Fruit fly (Drosophila melanogaster): ENCODE measurements around the gene CG42395.

Gene CG42395

DNA sequence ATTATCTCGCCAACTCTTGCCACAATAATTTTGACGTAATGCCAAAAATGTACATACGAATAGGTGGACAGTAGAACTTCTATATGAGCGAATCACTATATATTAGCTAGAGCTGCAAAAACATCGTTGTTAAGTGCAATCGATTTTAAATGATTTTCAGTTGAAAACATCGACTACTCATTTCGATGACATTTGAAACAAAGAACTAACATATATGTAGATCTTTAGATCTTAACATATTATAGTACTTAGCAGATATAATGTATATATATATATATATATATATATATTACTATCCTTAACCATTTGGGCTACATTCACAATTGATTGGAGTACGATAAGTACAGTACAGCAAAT, at the start of gene CG42395:
Gene CG42395, minus strand, starts transcription at position 101 of the 357 bp plus-strand sequence.
- TF ChIP-seq fru (GFP tag; optimal IDR thresholded peaks at IDR 0.05) = no peak
- TF ChIP-seq N (GFP tag; optimal IDR thresholded peaks at IDR 0.05) = no peak
- TF ChIP-seq GATAd (GFP tag; optimal IDR thresholded peaks at IDR 0.05) = no peak
- no peak for TF ChIP-seq Hr78 (GFP tag; optimal IDR thresholded peaks at IDR 0.05)
- TF ChIP-seq foxo (GFP tag; optimal IDR thresholded peaks at IDR 0.05) = no peak
- no peak for TF ChIP-seq Dfd (GFP tag; optimal IDR thresholded peaks at IDR 0.05)
- no peak for TF ChIP-seq dl (GFP tag; optimal IDR thresholded peaks at IDR 0.05; ENCODE audit: insufficient read depth in 1 of 2, partially characterized antibody in 2 of 2)
- no peak for TF ChIP-seq Mio (GFP tag; optimal IDR thresholded peaks at IDR 0.05)
- no peak for TF ChIP-seq usp (GFP tag; optimal IDR thresholded peaks at IDR 0.05)

DNA sequence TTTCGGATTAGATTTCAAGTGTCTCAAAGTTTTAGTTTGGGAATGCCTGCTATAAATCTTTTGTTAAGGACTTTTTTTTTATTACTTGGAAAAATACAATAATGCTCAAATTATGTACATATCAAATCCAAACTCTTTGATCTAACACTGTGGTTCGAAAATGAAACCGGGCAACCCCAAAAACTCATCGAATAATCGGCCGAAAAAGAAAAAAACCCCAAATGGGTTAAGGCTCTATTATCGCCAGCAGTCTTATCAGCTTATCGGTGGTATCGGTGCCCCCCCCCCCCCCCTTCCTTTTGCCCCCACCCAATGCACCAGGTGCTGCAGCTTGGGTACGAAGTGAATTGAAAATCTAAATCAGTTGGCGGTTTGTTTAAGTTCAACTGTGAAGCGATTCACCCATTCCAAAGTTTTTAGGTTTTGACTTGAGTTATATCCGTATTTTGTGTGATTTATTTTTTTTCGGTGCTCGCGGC, 41.6 kb upstream of the CG42395 start:
- TF ChIP-seq Vsx2 (GFP tag; optimal IDR thresholded peaks at IDR 0.05; ENCODE audit: partially characterized antibody) (no peak), Rel (GFP tag; optimal IDR thresholded peaks at IDR 0.05) (no peak), Rel (tag; optimal IDR thresholded peaks at IDR 0.05) (peak; percentile 97)

- no peak for TF ChIP-seq Dfd (GFP tag; optimal IDR thresholded peaks at IDR 0.05)
- TF ChIP-seq N (GFP tag; optimal IDR thresholded peaks at IDR 0.05) = no peak
- TF ChIP-seq lola (GFP tag; optimal IDR thresholded peaks at IDR 0.05) = no peak
- no peak for TF ChIP-seq h (GFP tag; optimal IDR thresholded peaks at IDR 0.05)
- no peak for TF ChIP-seq tai (GFP tag; optimal IDR thresholded peaks at IDR 0.05)
- no peak for TF ChIP-seq sv (GFP tag; optimal IDR thresholded peaks at IDR 0.05)
- TF ChIP-seq jim (GFP tag; optimal IDR thresholded peaks at IDR 0.05) = no peak
- no peak for TF ChIP-seq Rel (GFP tag; optimal IDR thresholded peaks at IDR 0.05)
- TF ChIP-seq Rel (tag; optimal IDR thresholded peaks at IDR 0.05) = no peak
- peak; percentile 24 for TF ChIP-seq psq (GFP tag; optimal IDR thresholded peaks at IDR 0.05)
- TF ChIP-seq fru (GFP tag; optimal IDR thresholded peaks at IDR 0.05) = peak; percentile 46
- peak; percentile 12 for TF ChIP-seq HLH106 (tag; optimal IDR thresholded peaks at IDR 0.05)
- peak; percentile 7 for TF ChIP-seq Sp1 (GFP tag; optimal IDR thresholded peaks at IDR 0.05)
- TF ChIP-seq Vsx2 (GFP tag; optimal IDR thresholded peaks at IDR 0.05; ENCODE audit: partially characterized antibody) = no peak
- no peak for TF ChIP-seq sage (GFP tag; optimal IDR thresholded peaks at IDR 0.05)
- TF ChIP-seq Myc (optimal IDR thresholded peaks at IDR 0.05) = no peak
- TF ChIP-seq dmrt93B (GFP tag; optimal IDR thresholded peaks at IDR 0.05) = no peak
- TF ChIP-seq Dif (GFP tag; optimal IDR thresholded peaks at IDR 0.05; ENCODE audit: partially characterized antibody) = no peak
- no peak for TF ChIP-seq pan (optimal IDR thresholded peaks at IDR 0.05)
- peak; percentile 23 for TF ChIP-seq ey (GFP tag; optimal IDR thresholded peaks at IDR 0.05)
- TF ChIP-seq br (GFP tag; optimal IDR thresholded peaks at IDR 0.05) = no peak
- no peak for TF ChIP-seq Hr78 (GFP tag; optimal IDR thresholded peaks at IDR 0.05)
- no peak for TF ChIP-seq CrebA (GFP tag; optimal IDR thresholded peaks at IDR 0.05; ENCODE audit: borderline replicate concordance)
- peak in 1 of 2 experiments; percentile 46 for TF ChIP-seq foxo (GFP tag; optimal IDR thresholded peaks at IDR 0.05)
- TF ChIP-seq rgr (GFP tag; optimal IDR thresholded peaks at IDR 0.05) = peak; percentile 22
- TF ChIP-seq brk (GFP tag; optimal IDR thresholded peaks at IDR 0.05) = no peak
These were observed 39.4 kb upstream of the CG42395 start for dm6 chrX:9615471-9615870.

DNA sequence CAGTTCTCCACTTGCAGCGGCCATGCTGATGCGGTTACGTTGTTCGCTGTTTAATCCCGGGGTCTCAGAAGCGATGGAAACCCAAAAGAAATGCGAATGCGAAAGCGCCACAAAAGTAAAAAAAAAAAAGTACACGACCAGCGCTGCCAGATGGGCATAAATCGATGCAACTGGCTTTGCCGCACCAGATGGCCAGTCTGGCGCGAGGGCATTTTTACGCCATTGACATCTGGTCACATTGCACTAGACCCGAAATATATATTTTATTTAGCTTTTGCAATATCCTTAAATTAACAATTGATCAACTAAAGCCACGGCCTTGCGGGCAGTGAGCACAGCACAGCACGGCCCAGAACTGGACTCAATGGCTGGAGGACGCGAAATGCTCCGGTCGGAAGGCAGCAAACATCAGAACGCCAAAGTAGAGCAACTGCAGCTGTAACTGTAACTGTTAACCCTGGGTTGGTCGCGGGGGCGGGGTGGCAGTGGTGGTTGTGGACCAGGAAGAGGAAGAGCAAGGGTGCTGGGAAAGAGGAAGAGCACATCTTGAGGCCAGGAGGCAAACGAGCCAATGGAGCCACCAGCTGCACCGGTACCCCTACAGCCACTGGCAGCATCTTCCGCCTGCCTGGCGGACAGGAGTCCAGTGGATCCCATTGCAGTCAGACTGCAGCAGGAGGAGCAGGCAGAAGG, 32.8 kb upstream of the CG42395 start, which contains the start of the genes LysRS and Hecw:
Gene LysRS, minus strand, starts transcription at position 158 of the 693 bp plus-strand sequence.
Gene Hecw, plus strand, starts transcription at position 220 of the 693 bp plus-strand sequence.
- TF ChIP-seq dl (GFP tag; optimal IDR thresholded peaks at IDR 0.05; ENCODE audit: insufficient read depth in 1 of 2, partially characterized antibody in 2 of 2) = no peak
- TF ChIP-seq rgr (GFP tag; optimal IDR thresholded peaks at IDR 0.05) = peak; percentile 9
- TF ChIP-seq Sp1 (GFP tag; optimal IDR thresholded peaks at IDR 0.05) = peak; percentile 10
- TF ChIP-seq Rel (GFP tag; optimal IDR thresholded peaks at IDR 0.05) = no peak
- peak; percentile 99 for TF ChIP-seq Rel (tag; optimal IDR thresholded peaks at IDR 0.05)
- TF ChIP-seq brk (GFP tag; optimal IDR thresholded peaks at IDR 0.05) = no peak
- TF ChIP-seq Dfd (GFP tag; optimal IDR thresholded peaks at IDR 0.05) = no peak
- TF ChIP-seq Myc (optimal IDR thresholded peaks at IDR 0.05) = peak; percentile 29
- TF ChIP-seq foxo (GFP tag; optimal IDR thresholded peaks at IDR 0.05) = peak in 1 of 2 experiments; percentile 1
- peak; percentile 34 for TF ChIP-seq psq (GFP tag; optimal IDR thresholded peaks at IDR 0.05)

- no peak for TF ChIP-seq Hnf4 (GFP tag; optimal IDR thresholded peaks at IDR 0.05)
- TF ChIP-seq N (GFP tag; optimal IDR thresholded peaks at IDR 0.05) = no peak
- peak; percentile 3 for TF ChIP-seq rgr (GFP tag; optimal IDR thresholded peaks at IDR 0.05)
- TF ChIP-seq ey (GFP tag; optimal IDR thresholded peaks at IDR 0.05) = no peak
- TF ChIP-seq h (GFP tag; optimal IDR thresholded peaks at IDR 0.05) = peak; percentile 10
These were observed 29.7 kb upstream of the CG42395 start, which contains the start of gene Lst8 for dm6 chrX:9605783-9606182. Lst8 (minus strand) TSS chrX:9605969.

Measured in whole organism, wandering third instar larva.